Worm (Caenorhabditis elegans) whole organism, L1 larva: ENCODE results near the gene ZK899.1.

ENCODE experiments used
- C04F5.9 ChIP-seq: sonication (generic microtip); optimal IDR thresholded peaks from 2 replicates; lab custom pipeline; 2016; ENCODE audit warnings: missing genetic modification characterization, missing compliant biosample characterization
- C16A3.4 ChIP-seq: fragments of 150-350 bp; optimal IDR thresholded peaks from 2 replicates; lab custom pipeline; 2014; ENCODE audit warnings: missing biosample characterization, missing genetic modification characterization
- F16B12.6 ChIP-seq: fragments of 150-350 bp; optimal IDR thresholded peaks from 2 replicates; lab custom pipeline; 2014; ENCODE audit warnings: missing biosample characterization, missing genetic modification characterization
- Y116A8C.19 ChIP-seq: sonication (generic microtip); optimal IDR thresholded peaks from 2 replicates; lab custom pipeline; 2016; ENCODE audit warnings: missing compliant biosample characterization, missing genetic modification characterization, borderline replicate concordance
- aha-1 ChIP-seq: fragments of 150-350 bp; optimal IDR thresholded peaks from 2 replicates; lab custom pipeline; 2014; ENCODE audit warnings: missing biosample characterization, missing genetic modification characterization
- aly-2 ChIP-seq: fragments of 150-350 bp; optimal IDR thresholded peaks from 2 replicates; lab custom pipeline; 2014; ENCODE audit warnings: missing biosample characterization, missing genetic modification characterization
- ama-1 ChIP-seq: fragments of 150-350 bp; optimal IDR thresholded peaks from 2 replicates; lab custom pipeline; 2014
- blmp-1 ChIP-seq: fragments of 150-350 bp; optimal IDR thresholded peaks from 2 replicates; lab custom pipeline; 2014; ENCODE audit warnings: missing biosample characterization, missing genetic modification characterization
- ceh-63 ChIP-seq: fragments of 200-800 bp; sonication (Bioruptor generic); optimal IDR thresholded peaks from 2 replicates; lab custom pipeline; 2018; ENCODE audit warnings: mild to moderate bottlenecking, missing genetic modification characterization, missing compliant biosample characterization
- ceh-8 ChIP-seq: fragments of 200-800 bp; sonication (Bioruptor generic); optimal IDR thresholded peaks from 2 replicates; lab custom pipeline; 2018; ENCODE audit warnings: mild to moderate bottlenecking, missing genetic modification characterization, moderate library complexity, missing compliant biosample characterization
- ceh-82 ChIP-seq, 3 experiments: fragments of 150-350 bp in 1 of 3; sonication (generic microtip) in 2 of 3; optimal IDR thresholded peaks; 2 replicates each; lab custom pipeline; 2014 to 2017; ENCODE audit warnings: missing biosample characterization in 3 of 3, missing genetic modification characterization in 3 of 3
- ceh-88 ChIP-seq: fragments of 200-800 bp; sonication (Bioruptor generic); IDR thresholded peaks from 2 replicates; pipeline ENCODE4 v1.3.6; 2022; ENCODE audit warnings: missing genetic modification characterization, missing compliant biosample characterization
- ceh-90 ChIP-seq: sonication (generic microtip); optimal IDR thresholded peaks from 2 replicates; lab custom pipeline; 2016; ENCODE audit warnings: missing genetic modification characterization, missing compliant biosample characterization
- dpl-1 ChIP-seq, 3 experiments: fragments of 150-350 bp in 2 of 3; sonication (generic microtip) in 1 of 3; optimal IDR thresholded peaks; 2 replicates each; lab custom pipeline; 2014 to 2017; ENCODE audit warnings: missing biosample characterization in 3 of 3, missing genetic modification characterization in 3 of 3, missing genetic modification reagents in 3 of 3
- dsc-1 ChIP-seq: sonication (generic microtip); optimal IDR thresholded peaks from 2 replicates; lab custom pipeline; 2016; ENCODE audit warnings: mild to moderate bottlenecking, missing genetic modification characterization, missing compliant biosample characterization
- efl-1 ChIP-seq, 4 experiments: fragments of 150-350 bp; optimal IDR thresholded peaks in 3 of 4; peaks in 1 of 4; 1 replicate in 1 of 4; 2 replicates in 3 of 4; lab custom pipeline; 2014; ENCODE audit warnings: missing biosample characterization in 2 of 4, missing genetic modification characterization in 2 of 4, missing genetic modification reagents in 2 of 4
- efl-3 ChIP-seq: fragments of 200-800 bp; sonication (Bioruptor generic); optimal IDR thresholded peaks from 2 replicates; lab custom pipeline; 2018; ENCODE audit warnings: mild to moderate bottlenecking, missing genetic modification characterization, missing compliant biosample characterization
- egl-13 ChIP-seq: sonication (generic microtip); optimal IDR thresholded peaks from 2 replicates; lab custom pipeline; 2016; ENCODE audit warnings: missing genotype, missing genetic modification reagents, missing genetic modification characterization, missing compliant biosample characterization
- egl-27 ChIP-seq, 2 experiments: fragments of 150-350 bp in 1 of 2; sonication (generic microtip); optimal IDR thresholded peaks; 3 replicates each; lab custom pipeline; 2017 to 2018; ENCODE audit warnings: missing biosample characterization in 2 of 2, missing genetic modification characterization in 2 of 2, missing genetic modification reagents in 2 of 2
- elt-2 ChIP-seq: sonication (generic microtip); optimal IDR thresholded peaks from 2 replicates; lab custom pipeline; 2016; ENCODE audit warnings: missing genetic modification characterization, mild to moderate bottlenecking, inconsistent platforms, missing compliant biosample characterization, missing genetic modification reagents
- ets-5 ChIP-seq: fragments of 200-800 bp; sonication (Bioruptor generic); IDR thresholded peaks from 2 replicates; pipeline ENCODE4 v1.3.6; 2022; ENCODE audit warnings: missing genetic modification characterization, missing compliant biosample characterization
- fkh-10 ChIP-seq: sonication (generic microtip); optimal IDR thresholded peaks from 2 replicates; lab custom pipeline; 2017; ENCODE audit warnings: missing biosample characterization, missing genetic modification reagents, missing genetic modification characterization
- fkh-4 ChIP-seq: sonication (generic microtip); optimal IDR thresholded peaks from 2 replicates; lab custom pipeline; 2016; ENCODE audit warnings: missing compliant biosample characterization, missing genetic modification characterization, borderline replicate concordance
- fkh-8 ChIP-seq: sonication (generic microtip); optimal IDR thresholded peaks from 2 replicates; lab custom pipeline; 2016; ENCODE audit warnings: mild to moderate bottlenecking, missing genetic modification characterization, missing compliant biosample characterization
- grh-1 ChIP-seq: fragments of 200-800 bp; sonication (Bioruptor generic); IDR thresholded peaks from 2 replicates; pipeline ENCODE4 v1.3.6; 2022; ENCODE audit warnings: missing genetic modification reagents, missing genetic modification characterization, missing compliant biosample characterization
- hlh-4 ChIP-seq: sonication (generic microtip); optimal IDR thresholded peaks from 2 replicates; lab custom pipeline; 2016; ENCODE audit warnings: mild to moderate bottlenecking, missing genetic modification characterization, missing compliant biosample characterization
- hpl-2 ChIP-seq: fragments of 150-350 bp; optimal IDR thresholded peaks from 2 replicates; lab custom pipeline; 2014; ENCODE audit warnings: missing biosample characterization, missing genetic modification reagents, missing genetic modification characterization
- irx-1 ChIP-seq: sonication (generic microtip); optimal IDR thresholded peaks from 2 replicates; lab custom pipeline; 2016; ENCODE audit warnings: missing genetic modification characterization, missing compliant biosample characterization
- isw-1 ChIP-seq: fragments of 200-800 bp; sonication (Bioruptor generic); IDR thresholded peaks from 2 replicates; pipeline ENCODE4 v1.3.6; 2022; ENCODE audit warnings: missing genetic modification characterization, missing compliant biosample characterization
- lin-13 ChIP-seq: fragments of 150-350 bp; optimal IDR thresholded peaks from 2 replicates; lab custom pipeline; 2014; ENCODE audit warnings: missing biosample characterization, missing genetic modification reagents, missing genetic modification characterization
- lin-15B ChIP-seq: fragments of 150-350 bp; sonication (generic microtip); optimal IDR thresholded peaks from 3 replicates; lab custom pipeline; 2014; ENCODE audit warnings: missing biosample characterization, missing genetic modification characterization
- lin-39 ChIP-seq: fragments of 150-350 bp; optimal IDR thresholded peaks from 2 replicates; lab custom pipeline; 2014; ENCODE audit warnings: missing biosample characterization, missing genetic modification reagents, missing genetic modification characterization
- lsy-2 ChIP-seq, 2 experiments: fragments of 150-350 bp; optimal IDR thresholded peaks; 2 replicates each; lab custom pipeline; 2014; ENCODE audit warnings: missing biosample characterization in 2 of 2, missing genetic modification characterization in 2 of 2
- mab-9 ChIP-seq: fragments of 200-800 bp; sonication (Bioruptor generic); IDR thresholded peaks from 2 replicates; pipeline ENCODE4 v1.3.6; 2022; ENCODE audit warnings: missing genetic modification reagents, missing genetic modification characterization, missing compliant biosample characterization
- nhr-11 ChIP-seq: fragments of 150-350 bp; optimal IDR thresholded peaks from 2 replicates; lab custom pipeline; 2014; ENCODE audit warnings: missing biosample characterization, missing genetic modification characterization
- nhr-12 ChIP-seq: sonication (generic microtip); optimal IDR thresholded peaks from 2 replicates; lab custom pipeline; 2017; ENCODE audit warnings: missing biosample characterization, missing genetic modification characterization
- nhr-19 ChIP-seq: fragments of 200-800 bp; sonication (Bioruptor generic); conservative IDR thresholded peaks from 2 replicates; pipeline ENCODE4 v1.3.6; 2022; ENCODE audit warnings: missing genetic modification characterization, missing compliant biosample characterization
- nhr-237 ChIP-seq: fragments of 150-350 bp; optimal IDR thresholded peaks from 2 replicates; lab custom pipeline; 2014; ENCODE audit warnings: missing biosample characterization, missing genetic modification characterization
- nhr-47 ChIP-seq: sonication (generic microtip); optimal IDR thresholded peaks from 2 replicates; lab custom pipeline; 2016; ENCODE audit warnings: mild to moderate bottlenecking, missing genetic modification characterization, moderate library complexity, missing compliant biosample characterization
- nhr-71 ChIP-seq: sonication (generic microtip); optimal IDR thresholded peaks from 2 replicates; lab custom pipeline; 2016; ENCODE audit warnings: mild to moderate bottlenecking, missing genetic modification characterization, moderate library complexity, missing compliant biosample characterization
- nhr-85 ChIP-seq: sonication (generic microtip); peaks from one replicate; lab custom pipeline; 2016; ENCODE audit warnings: missing genetic modification characterization, inconsistent platforms, missing compliant biosample characterization
- pag-3 ChIP-seq: sonication (generic microtip); optimal IDR thresholded peaks from 2 replicates; lab custom pipeline; 2017; ENCODE audit warnings: missing genetic modification characterization, mild to moderate bottlenecking, missing compliant biosample characterization, antibody characterized with exemption, borderline replicate concordance; ENCODE audit not compliant: insufficient read depth
- pax-3 ChIP-seq: fragments of 200-800 bp; sonication (Bioruptor generic); optimal IDR thresholded peaks from 2 replicates; lab custom pipeline; 2018; ENCODE audit warnings: mild to moderate bottlenecking, missing genetic modification characterization, moderate library complexity, missing compliant biosample characterization
- rnt-1 ChIP-seq: sonication (generic microtip); optimal IDR thresholded peaks from 2 replicates; lab custom pipeline; 2016; ENCODE audit warnings: mild to moderate bottlenecking, missing genetic modification characterization, moderate library complexity, missing compliant biosample characterization
- snu-23 ChIP-seq: sonication (generic microtip); optimal IDR thresholded peaks from 2 replicates; lab custom pipeline; 2016; ENCODE audit warnings: missing genetic modification characterization, missing compliant biosample characterization
- sox-4 ChIP-seq: sonication (generic microtip); optimal IDR thresholded peaks from 2 replicates; lab custom pipeline; 2016; ENCODE audit warnings: missing genetic modification characterization, missing compliant biosample characterization
- tlp-1 ChIP-seq: fragments of 150-350 bp; optimal IDR thresholded peaks from 2 replicates; lab custom pipeline; 2014; ENCODE audit warnings: missing biosample characterization, missing genetic modification characterization
- unc-30 ChIP-seq: sonication (generic microtip); optimal IDR thresholded peaks from 2 replicates; lab custom pipeline; 2017; ENCODE audit warnings: missing biosample characterization, missing genetic modification characterization
- vab-15 ChIP-seq: sonication (generic microtip); optimal IDR thresholded peaks from 2 replicates; lab custom pipeline; 2017; ENCODE audit warnings: missing genotype, mild to moderate bottlenecking, missing genetic modification characterization, missing compliant biosample characterization
- xbp-1 ChIP-seq: sonication (generic microtip); optimal IDR thresholded peaks from 2 replicates; lab custom pipeline; 2016; ENCODE audit warnings: missing genetic modification characterization, missing compliant biosample characterization
- zip-4 ChIP-seq: fragments of 200-800 bp; sonication (Bioruptor generic); optimal IDR thresholded peaks from 2 replicates; lab custom pipeline; 2018; ENCODE audit warnings: mild to moderate bottlenecking, missing genetic modification characterization, moderate library complexity, missing compliant biosample characterization
- ztf-11 ChIP-seq, 2 experiments: sonication (generic microtip); optimal IDR thresholded peaks; 2 replicates each; lab custom pipeline; 2016 to 2017; ENCODE audit warnings: missing genetic modification characterization in 2 of 2, missing biosample characterization in 1 of 2, missing compliant biosample characterization in 1 of 2

Gene ZK899.1

ce11 chrX:9431002-9431482 lies 15.4 kb upstream of the ZK899.1 start, which contains the start of gene B0272.3 (continued):
- TF ChIP-seq fkh-4 (tag; lab: Kevin White, UChicago), result no peak
- no peak for TF ChIP-seq grh-1 (GFP tag; lab: Robert Waterston, UW)
- peak in 1 of 3 experiments; percentile 20 for TF ChIP-seq dpl-1 (GFP tag; optimal IDR thresholded peaks at IDR 0.05; lab: Kevin White, UChicago)
- TF ChIP-seq lin-13 (GFP tag; lab: Kevin White, UChicago), result no peak
- TF ChIP-seq nhr-71 (tag; lab: Kevin White, UChicago), result peak; percentile 72
- no peak for TF ChIP-seq ets-5 (GFP tag; lab: Robert Waterston, UW)
- no peak for TF ChIP-seq tlp-1 (tag; lab: Kevin White, UChicago)
- no peak for TF ChIP-seq aly-2 (tag; lab: Kevin White, UChicago)
- peak; percentile 57 for TF ChIP-seq rnt-1 (tag; lab: Kevin White, UChicago)
- TF ChIP-seq unc-30 (tag; lab: Kevin White, UChicago), result no peak
- TF ChIP-seq zip-4 (GFP tag; lab: Kevin White, UChicago), result no peak
- no peak for TF ChIP-seq sox-4 (tag; lab: Kevin White, UChicago)
- no peak for TF ChIP-seq efl-3 (GFP tag; lab: Kevin White, UChicago)
- no peak for TF ChIP-seq Y116A8C.19
- TF ChIP-seq snu-23 (GFP tag; lab: Kevin White, UChicago), result peak; percentile 80
- no peak for TF ChIP-seq fkh-8 (tag; lab: Kevin White, UChicago)
- no peak for TF ChIP-seq C04F5.9
- TF ChIP-seq isw-1 (GFP tag; lab: Robert Waterston, UW), result no peak
- TF ChIP-seq ceh-88, result no peak
- TF ChIP-seq egl-13 (tag; lab: Kevin White, UChicago), result no peak
- TF ChIP-seq ceh-8 (GFP tag; lab: Kevin White, UChicago), result no peak
- no peak for TF ChIP-seq egl-27 (tag; optimal IDR thresholded peaks at IDR 0.05; lab: Kevin White, UChicago)
- no peak for TF ChIP-seq dsc-1 (tag; lab: Kevin White, UChicago)
- TF ChIP-seq ceh-90 (tag; lab: Kevin White, UChicago), result no peak
- TF ChIP-seq hpl-2, result no peak
- no peak for TF ChIP-seq pax-3 (tag; lab: Kevin White, UChicago)
- TF ChIP-seq xbp-1 (tag; lab: Kevin White, UChicago), result peak; percentile 36
- no peak for TF ChIP-seq irx-1 (tag; lab: Kevin White, UChicago)
- TF ChIP-seq nhr-19 (GFP tag; lab: Robert Waterston, UW), result no peak; the same call in 1 of the 2 replicates
- TF ChIP-seq nhr-47, result peak; percentile 20
- peak; percentile 63 for TF ChIP-seq blmp-1 (tag; lab: Kevin White, UChicago)
- peak in 1 of 3 experiments; percentile 29 for TF ChIP-seq ceh-82 (tag; optimal IDR thresholded peaks at IDR 0.05; lab: Kevin White, UChicago)
- no peak for TF ChIP-seq hlh-4 (tag; lab: Kevin White, UChicago)
- no peak for TF ChIP-seq nhr-237 (tag; lab: Kevin White, UChicago)
- TF ChIP-seq efl-1 (optimal IDR thresholded peaks at IDR 0.05; lab: Kevin White, UChicago), result no peak
- no peak for TF ChIP-seq efl-1 (GFP tag; optimal IDR thresholded peaks at IDR 0.05 in 1 of 2; lab: Kevin White, UChicago)
- TF ChIP-seq ceh-63 (GFP tag; lab: Kevin White, UChicago), result no peak
- no peak for TF ChIP-seq nhr-11 (tag; lab: Kevin White, UChicago)
- peak; percentile 4 to 44 for TF ChIP-seq lsy-2 (tag; optimal IDR thresholded peaks at IDR 0.05; lab: Kevin White, UChicago)
- no peak for TF ChIP-seq F16B12.6 (tag; lab: Kevin White, UChicago)
- TF ChIP-seq fkh-10 (GFP tag; lab: Kevin White, UChicago), result no peak
- no peak for TF ChIP-seq nhr-12 (tag; lab: Kevin White, UChicago)
- no peak for TF ChIP-seq pag-3 (tag; lab: Kevin White, UChicago)
- TF ChIP-seq lin-39 (tag; lab: Kevin White, UChicago), result no peak
- no peak for TF ChIP-seq C16A3.4
- TF ChIP-seq aha-1 (tag; lab: Kevin White, UChicago), result no peak
- TF ChIP-seq vab-15 (tag; lab: Kevin White, UChicago), result no peak
- TF ChIP-seq lin-15B (tag; lab: Kevin White, UChicago), result no peak
- TF ChIP-seq nhr-85 (tag; lab: Kevin White, UChicago), result peak; percentile 85
- no peak for TF ChIP-seq mab-9 (GFP tag; lab: Robert Waterston, UW)
- TF ChIP-seq elt-2 (tag; lab: Kevin White, UChicago), result peak; percentile 81
- TF ChIP-seq ama-1, result no peak
- TF ChIP-seq ztf-11 (tag; optimal IDR thresholded peaks at IDR 0.05; lab: Kevin White, UChicago), result no peak
